Fruit fly (Drosophila melanogaster) whole organism, embryonic: ENCODE measurements around the gene CG45490.

Experiments
- BEAF-32 ChIP-seq: fragments of 200-800 bp; sonication (Bioruptor generic); optimal IDR thresholded peaks from 3 replicates; lab custom pipeline; 2017; ENCODE audit warnings: missing biosample characterization, missing genetic modification characterization, mild to moderate bottlenecking, moderate library complexity, missing genetic modification reagents
- CG10267 ChIP-seq: fragments of 200-800 bp; sonication (Bioruptor generic); optimal IDR thresholded peaks from 2 replicates; lab custom pipeline; 2018; ENCODE audit warnings: missing biosample characterization, mild to moderate bottlenecking, missing genetic modification characterization, moderate library complexity
- CG11085 ChIP-seq: fragments of 200-800 bp; sonication (Bioruptor generic); IDR thresholded peaks from 2 replicates; pipeline ENCODE4 v1.3.6; 2022; ENCODE audit warnings: missing biosample characterization, missing genetic modification characterization
- CG12155 ChIP-seq: fragments of 200-800 bp; sonication (Bioruptor generic); optimal IDR thresholded peaks from 3 replicates; lab custom pipeline; 2016; ENCODE audit warnings: missing biosample characterization, missing genetic modification characterization
- CG13424 ChIP-seq: fragments of 200-800 bp; sonication (Bioruptor generic); optimal IDR thresholded peaks from 2 replicates; lab custom pipeline; 2019; ENCODE audit warnings: missing biosample characterization, mild to moderate bottlenecking, missing genetic modification characterization, moderate library complexity
- CG14860 ChIP-seq: fragments of 200-800 bp; sonication (Bioruptor generic); IDR thresholded peaks from 3 replicates; pipeline ENCODE4 v1.3.6; 2022; ENCODE audit warnings: missing biosample characterization, missing genetic modification characterization; ENCODE audit not compliant: partially characterized antibody
- CG15073 ChIP-seq: fragments of 200-800 bp; sonication (Bioruptor generic); optimal IDR thresholded peaks from 2 replicates; lab custom pipeline; 2016; ENCODE audit warnings: missing biosample characterization, missing genetic modification characterization
- CG15269 ChIP-seq: fragments of 200-800 bp; sonication (Bioruptor generic); optimal IDR thresholded peaks from 2 replicates; lab custom pipeline; 2018; ENCODE audit warnings: missing biosample characterization, mild to moderate bottlenecking, missing genetic modification characterization, moderate library complexity
- CG1529 ChIP-seq: fragments of 200-800 bp; sonication (Bioruptor generic); optimal IDR thresholded peaks from 3 replicates; lab custom pipeline; 2018; ENCODE audit warnings: missing biosample characterization, missing genetic modification characterization
- CG15696 ChIP-seq: fragments of 200-800 bp; sonication (Bioruptor generic); optimal IDR thresholded peaks from 2 replicates; lab custom pipeline; 2019; ENCODE audit warnings: missing biosample characterization, mild to moderate bottlenecking, missing genetic modification characterization, moderate library complexity
- CG18619 ChIP-seq: fragments of 200-800 bp; sonication (Bioruptor generic); optimal IDR thresholded peaks from 3 replicates; lab custom pipeline; 2017; ENCODE audit warnings: missing biosample characterization, mild to moderate bottlenecking, missing genetic modification characterization
- CG30431 ChIP-seq: fragments of 200-800 bp; sonication (Bioruptor generic); optimal IDR thresholded peaks from 2 replicates; lab custom pipeline; 2017; ENCODE audit warnings: missing biosample characterization, missing genetic modification characterization
- CG32772 ChIP-seq: fragments of 200-800 bp; sonication (Bioruptor generic); IDR thresholded peaks from 2 replicates; pipeline ENCODE4 v1.3.6; 2022; ENCODE audit warnings: missing biosample characterization, missing genetic modification characterization
- CG3281 ChIP-seq: fragments of 200-800 bp; sonication (Bioruptor generic); optimal IDR thresholded peaks from 3 replicates; lab custom pipeline; 2017; ENCODE audit warnings: missing biosample characterization, mild to moderate bottlenecking, missing genetic modification characterization
- CG4328 ChIP-seq: fragments of 200-800 bp; sonication (Bioruptor generic); optimal IDR thresholded peaks from 3 replicates; lab custom pipeline; 2017; ENCODE audit warnings: missing biosample characterization, missing genetic modification reagents, missing genetic modification characterization
- CG5245 ChIP-seq: fragments of 200-800 bp; sonication (Bioruptor generic); optimal IDR thresholded peaks from 3 replicates; lab custom pipeline; 2016; ENCODE audit warnings: missing biosample characterization, missing genetic modification characterization
- CG6654 ChIP-seq: fragments of 200-800 bp; sonication (Bioruptor generic); optimal IDR thresholded peaks from 2 replicates; lab custom pipeline; 2017; ENCODE audit warnings: missing biosample characterization, mild to moderate bottlenecking, missing genetic modification characterization
- CG7786 ChIP-seq: fragments of 200-800 bp; sonication (Bioruptor generic); optimal IDR thresholded peaks from 2 replicates; lab custom pipeline; 2016; ENCODE audit warnings: missing biosample characterization, missing genetic modification characterization
- CoRest ChIP-seq: fragments of 200-800 bp; sonication (Bioruptor generic); optimal IDR thresholded peaks from 3 replicates; lab custom pipeline; 2018; ENCODE audit warnings: missing biosample characterization, mild to moderate bottlenecking, missing genetic modification characterization, moderate library complexity
- D19A ChIP-seq: fragments of 200-800 bp; optimal IDR thresholded peaks from 3 replicates; lab custom pipeline; 2019; ENCODE audit warnings: missing biosample characterization, mild to moderate bottlenecking, missing genetic modification characterization, moderate library complexity
- Dek ChIP-seq: fragments of 200-800 bp; sonication (Bioruptor generic); optimal IDR thresholded peaks from 3 replicates; lab custom pipeline; 2019; ENCODE audit warnings: missing biosample characterization, mild to moderate bottlenecking, missing genetic modification characterization, moderate library complexity
- Dll ChIP-seq: fragments of 200-800 bp; sonication (Bioruptor generic); IDR thresholded peaks from 4 replicates; pipeline ENCODE4 v1.3.6; 2022; ENCODE audit warnings: missing biosample characterization, missing genetic modification characterization; ENCODE audit not compliant: partially characterized antibody
- Ets65A ChIP-seq: fragments of 200-800 bp; sonication (Bioruptor generic); peaks from one replicate; lab custom pipeline; 2016; ENCODE audit warnings: missing biosample characterization, missing genetic modification characterization
- Gug ChIP-seq: fragments of 200-800 bp; sonication (Bioruptor generic); IDR thresholded peaks from 4 replicates; pipeline ENCODE4 v1.3.6; 2022; ENCODE audit warnings: missing biosample characterization, missing genetic modification characterization
- HLHmδ ChIP-seq: fragments of 200-800 bp; sonication (Bioruptor generic); optimal IDR thresholded peaks from 2 replicates; lab custom pipeline; 2018; ENCODE audit warnings: missing biosample characterization, mild to moderate bottlenecking, missing genetic modification characterization, moderate library complexity
- HmgD ChIP-seq: fragments of 200-800 bp; sonication (Bioruptor generic); optimal IDR thresholded peaks from 3 replicates; lab custom pipeline; 2016; ENCODE audit warnings: missing biosample characterization, missing genetic modification characterization
- Lhr ChIP-seq: fragments of 200-800 bp; sonication (Bioruptor generic); optimal IDR thresholded peaks from 3 replicates; lab custom pipeline; 2017; ENCODE audit warnings: mild to moderate bottlenecking, missing biosample characterization, missing genetic modification reagents, missing genetic modification characterization
- Mes4 ChIP-seq: fragments of 200-800 bp; sonication (Bioruptor generic); optimal IDR thresholded peaks from 2 replicates; lab custom pipeline; 2016; ENCODE audit warnings: missing biosample characterization, missing genetic modification characterization
- NC2α ChIP-seq: fragments of 200-800 bp; sonication (Bioruptor generic); optimal IDR thresholded peaks from 2 replicates; lab custom pipeline; 2016; ENCODE audit warnings: missing biosample characterization, missing genetic modification characterization
- Neu2 ChIP-seq: fragments of 200-800 bp; sonication (Bioruptor generic); optimal IDR thresholded peaks from 3 replicates; lab custom pipeline; 2016; ENCODE audit warnings: missing biosample characterization, missing genetic modification characterization, borderline replicate concordance
- Nf-YB ChIP-seq: fragments of 200-800 bp; sonication (Bioruptor generic); optimal IDR thresholded peaks from 3 replicates; lab custom pipeline; 2019; ENCODE audit warnings: missing biosample characterization, mild to moderate bottlenecking, missing genetic modification characterization, moderate library complexity
- Optix ChIP-seq: fragments of 200-800 bp; sonication (Bioruptor generic); IDR thresholded peaks from 3 replicates; pipeline ENCODE4 v1.3.6; 2022; ENCODE audit warnings: missing biosample characterization, missing genetic modification characterization
- Sox102F ChIP-seq: fragments of 200-800 bp; sonication (Bioruptor generic); optimal IDR thresholded peaks from 2 replicates; lab custom pipeline; 2018; ENCODE audit warnings: missing biosample characterization, mild to moderate bottlenecking, missing genetic modification characterization, moderate library complexity
- Tbp ChIP-seq: fragments of >200 bp; optimal IDR thresholded peaks from 2 replicates; lab custom pipeline; 2018; ENCODE audit warnings: missing biosample characterization, missing genetic modification characterization
- ase ChIP-seq: fragments of 200-800 bp; sonication (Bioruptor generic); IDR thresholded peaks from 3 replicates; pipeline ENCODE4 v1.3.6; 2022; ENCODE audit warnings: missing biosample characterization, missing genetic modification characterization
- cas ChIP-seq: fragments of 200-800 bp; sonication (Bioruptor generic); IDR thresholded peaks from 2 replicates; pipeline ENCODE4 v1.3.6; 2022; ENCODE audit warnings: missing biosample characterization, missing genetic modification characterization
- dan ChIP-seq: fragments of 200-800 bp; sonication (Bioruptor generic); IDR thresholded peaks from 2 replicates; pipeline ENCODE4 v1.3.6; 2022; ENCODE audit warnings: missing biosample characterization, missing genetic modification characterization
- eve ChIP-seq, 2 experiments: fragments of >200 bp; optimal IDR thresholded peaks; 2 replicates each; lab custom pipeline; 2017; ENCODE audit warnings: missing biosample characterization in 2 of 2, missing genetic modification characterization in 2 of 2
- exex ChIP-seq: fragments of 200-800 bp; sonication (Bioruptor generic); optimal IDR thresholded peaks from 4 replicates; lab custom pipeline; 2018; ENCODE audit warnings: missing biosample characterization, mild to moderate bottlenecking, missing genetic modification characterization, moderate library complexity
- eyg ChIP-seq: fragments of 200-800 bp; sonication (Bioruptor generic); optimal IDR thresholded peaks from 3 replicates; lab custom pipeline; 2016; ENCODE audit warnings: missing biosample characterization, missing genetic modification characterization
- ind ChIP-seq: fragments of 200-800 bp; sonication (Bioruptor generic); optimal IDR thresholded peaks from 3 replicates; lab custom pipeline; 2016; ENCODE audit warnings: missing biosample characterization, missing genetic modification characterization
- klu ChIP-seq: fragments of 200-800 bp; sonication (Bioruptor generic); IDR thresholded peaks from 2 replicates; pipeline ENCODE4 v1.3.6; 2022; ENCODE audit warnings: missing biosample characterization, missing genetic modification characterization
- nmo ChIP-seq: fragments of 200-800 bp; sonication (Bioruptor generic); optimal IDR thresholded peaks from 2 replicates; lab custom pipeline; 2018; ENCODE audit warnings: missing biosample characterization, mild to moderate bottlenecking, missing genetic modification characterization, moderate library complexity
- pros ChIP-seq: fragments of 200-800 bp; sonication (Bioruptor generic); optimal IDR thresholded peaks from 3 replicates; lab custom pipeline; 2019; ENCODE audit warnings: missing biosample characterization, mild to moderate bottlenecking, missing genetic modification characterization, moderate library complexity
- ranshi ChIP-seq: fragments of 200-800 bp; sonication (Bioruptor generic); IDR thresholded peaks from 2 replicates; pipeline ENCODE4 v1.3.6; 2022; ENCODE audit warnings: missing biosample characterization, missing genetic modification characterization
- repo ChIP-seq: fragments of 200-800 bp; sonication (Bioruptor generic); optimal IDR thresholded peaks from 2 replicates; lab custom pipeline; 2016; ENCODE audit warnings: missing biosample characterization, missing genetic modification characterization
- slou ChIP-seq: fragments of 200-800 bp; sonication (Bioruptor generic); optimal IDR thresholded peaks from 3 replicates; lab custom pipeline; 2016; ENCODE audit warnings: missing biosample characterization, missing genetic modification characterization
- toy ChIP-seq: fragments of 200-800 bp; sonication (Bioruptor generic); IDR thresholded peaks from 2 replicates; pipeline ENCODE4 v1.3.6; 2022; ENCODE audit warnings: missing biosample characterization, missing genetic modification characterization
- unpg ChIP-seq: fragments of 200-800 bp; sonication (Bioruptor generic); optimal IDR thresholded peaks from 3 replicates; lab custom pipeline; 2018; ENCODE audit warnings: missing biosample characterization, mild to moderate bottlenecking, missing genetic modification characterization, moderate library complexity
- zf30C ChIP-seq: fragments of 200-800 bp; sonication (Bioruptor generic); optimal IDR thresholded peaks from 3 replicates; lab custom pipeline; 2018; ENCODE audit warnings: missing biosample characterization, mild to moderate bottlenecking, missing genetic modification characterization

The CG45490 gene

DNA sequence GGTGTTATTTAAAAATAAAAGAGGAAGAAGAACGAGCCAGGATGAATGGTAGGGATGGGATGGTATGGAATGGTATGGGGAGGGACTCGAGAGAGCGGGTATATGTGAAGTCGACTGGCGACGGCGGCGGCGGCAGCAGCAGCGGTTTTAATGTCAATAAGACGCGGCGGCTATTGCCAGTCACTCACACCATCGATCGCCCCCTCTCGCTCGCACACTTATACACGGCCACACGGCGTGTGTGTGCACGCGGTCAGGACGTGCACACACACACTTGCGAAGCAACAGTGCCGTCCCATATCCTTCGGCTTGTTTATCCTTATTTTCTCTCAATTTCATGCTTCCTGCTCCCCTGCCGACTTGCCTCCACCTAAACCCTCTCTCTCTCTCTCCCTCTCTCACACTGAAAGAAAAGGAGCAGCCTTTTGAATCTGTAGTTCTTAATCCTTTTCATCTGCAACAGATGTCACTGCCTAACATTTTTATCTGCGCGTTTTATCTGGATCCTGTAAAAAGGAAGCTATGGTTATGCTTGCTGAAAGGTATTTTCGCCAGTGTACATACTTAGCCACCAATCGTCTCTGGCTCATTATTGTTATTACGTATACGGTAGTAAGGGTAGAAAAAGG, 44.9 kb downstream of the CG45490 start (continued):
- TF ChIP-seq CG18619 (GFP tag; lab: Kevin White, UChicago) = peak; percentile 85
- TF ChIP-seq CG30431 (GFP tag; lab: Kevin White, UChicago) = peak; percentile 85
- no peak for TF ChIP-seq CG14860 (GFP tag; lab: Robert Waterston, UW)
- peak; percentile 71 for TF ChIP-seq CG32772 (GFP tag; lab: Robert Waterston, UW)
- TF ChIP-seq HLHmδ (GFP tag; lab: Kevin White, UChicago) = no peak
- TF ChIP-seq CG13424 = peak; percentile 81
- TF ChIP-seq eyg = peak; percentile 64
- peak; percentile 86 for TF ChIP-seq CoRest (tag; lab: Kevin White, UChicago)
- no peak for TF ChIP-seq toy
- TF ChIP-seq ind (GFP tag; lab: Kevin White, UChicago) = peak; percentile 88
- peak; percentile 86 for TF ChIP-seq Dek (tag; lab: Kevin White, UChicago)
- TF ChIP-seq repo (GFP tag; lab: Kevin White, UChicago) = peak; percentile 68
- peak; percentile 42 for TF ChIP-seq CG6654 (GFP tag; lab: Kevin White, UChicago)
- peak; percentile 79; the same call in 2 of the 3 replicates for TF ChIP-seq Optix
- no peak for TF ChIP-seq Dll (GFP tag; lab: Robert Waterston, UW)
- peak; percentile 67 for TF ChIP-seq pros (GFP tag; lab: Kevin White, UChicago)
- TF ChIP-seq CG15073 (GFP tag; lab: Kevin White, UChicago) = peak; percentile 89
- peak; percentile 79 for TF ChIP-seq CG3281 (GFP tag; lab: Kevin White, UChicago)
- peak; percentile 64; the same call in 1 of the 2 replicates for TF ChIP-seq cas
- peak; percentile 13; the same call in 1 of the 3 replicates for TF ChIP-seq ase (GFP tag; lab: Robert Waterston, UW)
- peak; percentile 63 for TF ChIP-seq CG5245 (GFP tag; lab: Kevin White, UChicago)
- peak; percentile 80 for TF ChIP-seq CG10267 (tag; lab: Kevin White, UChicago)
- TF ChIP-seq CG15696 (tag; lab: Kevin White, UChicago) = peak; percentile 87
- peak; percentile 66 for TF ChIP-seq slou (GFP tag; lab: Kevin White, UChicago)
- TF ChIP-seq NC2α = peak; percentile 70
- TF ChIP-seq CG1529 (GFP tag; lab: Kevin White, UChicago) = peak; percentile 60
- peak; percentile 40 for TF ChIP-seq exex
- TF ChIP-seq zf30C (GFP tag; lab: Kevin White, UChicago) = peak; percentile 94
- TF ChIP-seq Neu2 (GFP tag; lab: Kevin White, UChicago) = peak; percentile 78
- peak; percentile 48 for TF ChIP-seq Lhr (GFP tag; lab: Kevin White, UChicago)
- TF ChIP-seq eve (GFP tag; optimal IDR thresholded peaks at IDR 0.05; lab: Kevin White, UChicago) = peak in 1 of 2 experiments; percentile 86
- peak; percentile 48 for TF ChIP-seq HmgD (GFP tag; lab: Kevin White, UChicago)
- TF ChIP-seq unpg (GFP tag; lab: Kevin White, UChicago) = peak; percentile 84
- TF ChIP-seq CG15269 (tag; lab: Kevin White, UChicago) = peak; percentile 86
- peak; percentile 78 for TF ChIP-seq nmo
- TF ChIP-seq BEAF-32 (GFP tag; lab: Kevin White, UChicago) = no peak
- TF ChIP-seq Nf-YB (GFP tag; lab: Kevin White, UChicago) = peak; percentile 71
- TF ChIP-seq ranshi (GFP tag; lab: Robert Waterston, UW) = peak; percentile 83
- peak; percentile 72 for TF ChIP-seq CG11085 (GFP tag; lab: Robert Waterston, UW)
- peak; percentile 82 for TF ChIP-seq CG12155 (GFP tag; lab: Kevin White, UChicago)
- TF ChIP-seq Mes4 (GFP tag; lab: Kevin White, UChicago) = peak; percentile 68
- peak; percentile 72 for TF ChIP-seq dan
- peak; percentile 90 for TF ChIP-seq CG7786 (GFP tag; lab: Kevin White, UChicago)
- peak; percentile 97 for TF ChIP-seq Ets65A (GFP tag; lab: Kevin White, UChicago)
- no peak for TF ChIP-seq Tbp (GFP tag; lab: Kevin White, UChicago)
- TF ChIP-seq Gug (GFP tag; lab: Robert Waterston, UW) = peak; percentile 82
- peak; percentile 81 for TF ChIP-seq Sox102F (GFP tag; lab: Kevin White, UChicago)
- peak; percentile 76 for TF ChIP-seq D19A (tag; lab: Kevin White, UChicago)
- peak; percentile 62 for TF ChIP-seq klu
- TF ChIP-seq CG4328 = peak; percentile 12
